Worm (Caenorhabditis elegans) whole organism, young adult: ENCODE data around the gene nmt-1.
"Not testable (repeated sequence)": the region's sequence is repeated elsewhere in the genome, so short reads cannot be mapped to it uniquely, and the experiment has no call there.

Source experiments
- B0336.3 ChIP-seq: fragments of 200-800 bp; sonication (Bioruptor generic); IDR thresholded peaks from 2 replicates; pipeline ENCODE4 v1.3.6; 2022; ENCODE audit warnings: missing genetic modification characterization, missing compliant biosample characterization
- F52B5.7 ChIP-seq: sonication (generic microtip); optimal IDR thresholded peaks from 2 replicates; lab custom pipeline; 2016; ENCODE audit warnings: mild to moderate bottlenecking, missing genetic modification characterization, missing compliant biosample characterization
- K12H6.12 ChIP-seq: fragments of 200-800 bp; sonication (Bioruptor generic); optimal IDR thresholded peaks from 2 replicates; lab custom pipeline; 2018; ENCODE audit warnings: mild to moderate bottlenecking, missing genetic modification characterization, missing compliant biosample characterization
- Y53F4B.3 ChIP-seq: fragments of 200-800 bp; sonication (Bioruptor generic); IDR thresholded peaks from 2 replicates; pipeline ENCODE4 v1.3.6; 2022; ENCODE audit warnings: missing genetic modification reagents, missing genetic modification characterization, missing compliant biosample characterization
- aptf-3 ChIP-seq: fragments of 200-800 bp; sonication (Bioruptor generic); IDR thresholded peaks from 2 replicates; pipeline ENCODE4 v1.3.6; 2022; ENCODE audit warnings: missing genetic modification characterization, missing compliant biosample characterization
- atf-7 ChIP-seq: sonication (generic microtip); optimal IDR thresholded peaks from 2 replicates; lab custom pipeline; 2017; ENCODE audit warnings: mild to moderate bottlenecking, missing genetic modification characterization, missing compliant biosample characterization
- athp-1 ChIP-seq: sonication (generic microtip); optimal IDR thresholded peaks from 2 replicates; lab custom pipeline; 2017; ENCODE audit warnings: mild to moderate bottlenecking, missing genetic modification characterization, missing compliant biosample characterization
- attf-6 ChIP-seq: fragments of 200-800 bp; sonication (Bioruptor generic); IDR thresholded peaks from 2 replicates; pipeline ENCODE4 v1.3.6; 2022; ENCODE audit warnings: missing genetic modification reagents, missing genetic modification characterization, missing compliant biosample characterization
- cebp-1 ChIP-seq, 2 experiments: fragments of 200-800 bp in 1 of 2; sonication (Bioruptor generic) in 1 of 2; sonication (generic microtip) in 1 of 2; IDR thresholded peaks in 1 of 2; optimal IDR thresholded peaks in 1 of 2; 2 replicates each; pipeline versions ENCODE4 v1.3.6 to Lab custom; 2017 to 2022; ENCODE audit warnings: missing compliant biosample characterization in 2 of 2, missing genetic modification characterization in 2 of 2, mild to moderate bottlenecking in 1 of 2, missing genetic modification reagents in 1 of 2, moderate library complexity in 1 of 2
- cebp-2 ChIP-seq: fragments of 200-800 bp; sonication (Bioruptor generic); IDR thresholded peaks from 2 replicates; pipeline ENCODE4 v1.3.6; 2022; ENCODE audit warnings: missing genetic modification characterization, missing compliant biosample characterization
- ceh-100 ChIP-seq: fragments of 200-800 bp; sonication (Bioruptor generic); IDR thresholded peaks from 2 replicates; pipeline ENCODE4 v1.3.6; 2022; ENCODE audit warnings: missing genetic modification reagents, missing genetic modification characterization, missing compliant biosample characterization
- ceh-58 ChIP-seq: fragments of 200-800 bp; sonication (Bioruptor generic); IDR thresholded peaks from 2 replicates; pipeline ENCODE4 v1.3.6; 2022; ENCODE audit warnings: missing genetic modification characterization, missing compliant biosample characterization
- ceh-79 ChIP-seq: sonication (generic microtip); optimal IDR thresholded peaks from 2 replicates; lab custom pipeline; 2017; ENCODE audit warnings: mild to moderate bottlenecking, missing genetic modification characterization, missing compliant biosample characterization
- chd-7 ChIP-seq: sonication (generic microtip); optimal IDR thresholded peaks from 2 replicates; lab custom pipeline; 2016; ENCODE audit warnings: mild to moderate bottlenecking, missing genetic modification characterization, moderate library complexity, missing compliant biosample characterization
- dox-1 ChIP-seq: fragments of 200-800 bp; sonication (Bioruptor generic); IDR thresholded peaks from 2 replicates; pipeline ENCODE4 v1.3.6; 2022; ENCODE audit warnings: missing genetic modification reagents, missing genetic modification characterization, missing compliant biosample characterization
- dpl-1 ChIP-seq: fragments of 150-350 bp; optimal IDR thresholded peaks from 2 replicates; lab custom pipeline; 2014; ENCODE audit warnings: missing biosample characterization, missing genetic modification reagents, missing genetic modification characterization
- him-1 ChIP-seq: sonication (generic microtip); optimal IDR thresholded peaks from 2 replicates; lab custom pipeline; 2016; ENCODE audit warnings: missing genotype, missing genetic modification reagents, missing genetic modification characterization, missing compliant biosample characterization
- hrde-1 ChIP-seq: sonication (generic microtip); optimal IDR thresholded peaks from 2 replicates; lab custom pipeline; 2016; ENCODE audit warnings: missing genetic modification characterization, mild to moderate bottlenecking, missing compliant biosample characterization, moderate library complexity, missing genotype, missing genetic modification reagents, borderline replicate concordance
- lin-35 ChIP-seq, 3 experiments: fragments of 150-350 bp in 2 of 3; sonication (generic microtip) in 1 of 3; optimal IDR thresholded peaks; 2 replicates each; lab custom pipeline; 2014 to 2018; ENCODE audit warnings: missing biosample characterization in 3 of 3, missing genetic modification characterization in 3 of 3, missing genetic modification reagents in 3 of 3
- lin-40 ChIP-seq: sonication (generic microtip); optimal IDR thresholded peaks from 2 replicates; lab custom pipeline; 2016; ENCODE audit warnings: missing genetic modification characterization, mild to moderate bottlenecking, missing compliant biosample characterization, missing genotype, missing genetic modification reagents
- lin-54 ChIP-seq: fragments of 200-800 bp; sonication (Bioruptor generic); optimal IDR thresholded peaks from 2 replicates; lab custom pipeline; 2018; ENCODE audit warnings: mild to moderate bottlenecking, missing genetic modification characterization, missing compliant biosample characterization
- lir-1 ChIP-seq: fragments of 200-800 bp; sonication (Bioruptor generic); conservative IDR thresholded peaks from 2 replicates; pipeline ENCODE4 v1.3.6; 2022; ENCODE audit warnings: missing genetic modification reagents, missing genetic modification characterization, missing compliant biosample characterization
- madf-6 ChIP-seq: fragments of 200-800 bp; sonication (Bioruptor generic); IDR thresholded peaks from 2 replicates; pipeline ENCODE4 v1.3.6; 2022; ENCODE audit warnings: missing genetic modification reagents, missing genetic modification characterization, missing compliant biosample characterization
- mcd-1 ChIP-seq: fragments of 200-800 bp; sonication (Bioruptor generic); IDR thresholded peaks from 2 replicates; pipeline ENCODE4 v1.3.6; 2022; ENCODE audit warnings: missing genetic modification reagents, missing genetic modification characterization, missing compliant biosample characterization
- nfya-2 ChIP-seq: fragments of 200-800 bp; sonication (Bioruptor generic); IDR thresholded peaks from 2 replicates; pipeline ENCODE4 v1.3.6; 2022; ENCODE audit warnings: missing genetic modification reagents, missing genetic modification characterization, missing compliant biosample characterization
- nhr-80 ChIP-seq: sonication (generic microtip); optimal IDR thresholded peaks from 2 replicates; lab custom pipeline; 2016; ENCODE audit warnings: missing genetic modification characterization, missing compliant biosample characterization
- pbrm-1 ChIP-seq: fragments of 200-800 bp; sonication (Bioruptor generic); IDR thresholded peaks from 2 replicates; pipeline ENCODE4 v1.3.6; 2022; ENCODE audit warnings: missing genetic modification reagents, missing genetic modification characterization, missing compliant biosample characterization
- rec-8 ChIP-seq, 2 experiments: sonication (generic microtip); optimal IDR thresholded peaks; 2 replicates each; lab custom pipeline; 2016; ENCODE audit warnings: mild to moderate bottlenecking in 2 of 2, missing genetic modification characterization in 2 of 2, missing genetic modification reagents in 2 of 2, missing genotype in 2 of 2, missing biosample characterization in 1 of 2, missing compliant biosample characterization in 1 of 2, moderate library complexity in 1 of 2
- repo-1 ChIP-seq: sonication (generic microtip); optimal IDR thresholded peaks from 2 replicates; lab custom pipeline; 2017; ENCODE audit warnings: mild to moderate bottlenecking, missing genetic modification characterization, missing compliant biosample characterization
- snpc-4 ChIP-seq, 5 experiments: fragments of 150-350 bp in 1 of 5; sonication (generic microtip) in 4 of 5; optimal IDR thresholded peaks; 2 replicates each; lab custom pipeline; 2014 to 2018; ENCODE audit warnings: missing genetic modification characterization in 5 of 5, missing biosample characterization in 3 of 5, antibody characterized with exemption in 2 of 5, mild to moderate bottlenecking in 2 of 5, missing compliant biosample characterization in 2 of 5, missing genotype in 2 of 5, moderate library complexity in 2 of 5, missing genetic modification reagents in 1 of 5
- somi-1 ChIP-seq: fragments of 200-800 bp; sonication (Bioruptor generic); optimal IDR thresholded peaks from 2 replicates; lab custom pipeline; 2018; ENCODE audit warnings: mild to moderate bottlenecking, missing genetic modification characterization, missing compliant biosample characterization
- tbp1 ChIP-seq: fragments of 200-800 bp; sonication (Bioruptor generic); optimal IDR thresholded peaks from 2 replicates; lab custom pipeline; 2018; ENCODE audit warnings: mild to moderate bottlenecking, missing genetic modification characterization, missing compliant biosample characterization
- tlf-1 ChIP-seq: fragments of 200-800 bp; sonication (Bioruptor generic); optimal IDR thresholded peaks from 2 replicates; lab custom pipeline; 2018; ENCODE audit warnings: mild to moderate bottlenecking, missing genetic modification characterization, missing compliant biosample characterization
- ztf-22 ChIP-seq: fragments of 200-800 bp; sonication (Bioruptor generic); optimal IDR thresholded peaks from 2 replicates; lab custom pipeline; 2018; ENCODE audit warnings: mild to moderate bottlenecking, missing genetic modification characterization, moderate library complexity, missing compliant biosample characterization
- ztf-25 ChIP-seq: fragments of 200-800 bp; sonication (Bioruptor generic); IDR thresholded peaks from 2 replicates; pipeline ENCODE4 v1.3.6; 2022; ENCODE audit warnings: missing genetic modification reagents, missing genetic modification characterization, missing compliant biosample characterization
- ztf-26 ChIP-seq: sonication (generic microtip); optimal IDR thresholded peaks from 2 replicates; lab custom pipeline; 2017; ENCODE audit warnings: missing genetic modification characterization, missing compliant biosample characterization

nmt-1 gene

ce11 chrIII:6133389-6133789, 17.3 kb upstream of the nmt-1 start (continued):
- TF ChIP-seq lir-1 (GFP tag; lab: Robert Waterston, UW): peak; percentile 83
- peak; percentile 80 for TF ChIP-seq repo-1 (tag; lab: Kevin White, UChicago)
- peak; percentile 54 for TF ChIP-seq lin-40 (tag; lab: Kevin White, UChicago)
- peak; percentile 77 for TF ChIP-seq B0336.3 (GFP tag; lab: Robert Waterston, UW)
- peak; percentile 90 for TF ChIP-seq chd-7 (tag; lab: Kevin White, UChicago)
- TF ChIP-seq atf-7 (tag; lab: Kevin White, UChicago): peak; percentile 71
- TF ChIP-seq tlf-1 (GFP tag; lab: Kevin White, UChicago): peak; percentile 59
- peak; percentile 67 for TF ChIP-seq lin-54 (GFP tag; lab: Kevin White, UChicago)
- peak; percentile 21; the same call in 1 of the 2 replicates for TF ChIP-seq pbrm-1 (GFP tag; lab: Robert Waterston, UW)
- peak; percentile 95 for TF ChIP-seq K12H6.12 (tag; lab: Kevin White, UChicago)
- TF ChIP-seq snpc-4 (GFP tag; optimal IDR thresholded peaks at IDR 0.05; lab: Kevin White, UChicago); cebp-1 (GFP tag; IDR thresholded peaks at IDR 0.05; lab: Robert Waterston, UW): not testable (repeated sequence)
- peak in 2 of 4 experiments; percentile 39 to 52 for TF ChIP-seq snpc-4 (tag; optimal IDR thresholded peaks at IDR 0.05; lab: Kevin White, UChicago)
- peak; percentile 74 for TF ChIP-seq somi-1
- TF ChIP-seq mcd-1: peak; percentile 46
- TF ChIP-seq ztf-22 (GFP tag; lab: Kevin White, UChicago): peak; percentile 71
- TF ChIP-seq ztf-26 (tag; lab: Kevin White, UChicago): peak; percentile 67
- peak; percentile 86 for TF ChIP-seq cebp-1 (tag; optimal IDR thresholded peaks at IDR 0.05; lab: Kevin White, UChicago)

DNA sequence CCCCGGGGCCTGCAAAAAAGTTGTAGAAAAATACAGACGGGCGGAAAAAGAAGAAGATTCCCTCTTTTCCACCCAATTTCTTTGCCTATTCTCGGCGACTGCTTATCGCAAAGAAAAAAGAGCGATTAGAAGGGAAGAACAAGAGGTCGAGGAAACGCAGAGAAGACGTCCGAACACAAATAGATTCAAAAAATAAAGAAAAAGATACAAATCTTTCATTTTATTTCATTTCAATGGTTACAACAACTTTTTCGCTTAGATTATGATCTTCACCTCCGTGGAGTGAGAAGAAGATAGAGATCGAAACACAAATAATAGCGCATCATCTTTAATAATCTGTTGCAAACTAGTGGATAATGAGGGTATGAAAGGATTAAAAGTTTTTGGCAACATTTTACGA, 15.9 kb upstream of the nmt-1 start:
- TF ChIP-seq ceh-58 (GFP tag; lab: Robert Waterston, UW): no peak
- TF ChIP-seq nhr-80 (tag; lab: Kevin White, UChicago): peak; percentile 15
- TF ChIP-seq B0336.3 (GFP tag; lab: Robert Waterston, UW): peak; percentile 49; the same call in 1 of the 2 replicates
- TF ChIP-seq, all 124 proteins: peak for 2

DNA sequence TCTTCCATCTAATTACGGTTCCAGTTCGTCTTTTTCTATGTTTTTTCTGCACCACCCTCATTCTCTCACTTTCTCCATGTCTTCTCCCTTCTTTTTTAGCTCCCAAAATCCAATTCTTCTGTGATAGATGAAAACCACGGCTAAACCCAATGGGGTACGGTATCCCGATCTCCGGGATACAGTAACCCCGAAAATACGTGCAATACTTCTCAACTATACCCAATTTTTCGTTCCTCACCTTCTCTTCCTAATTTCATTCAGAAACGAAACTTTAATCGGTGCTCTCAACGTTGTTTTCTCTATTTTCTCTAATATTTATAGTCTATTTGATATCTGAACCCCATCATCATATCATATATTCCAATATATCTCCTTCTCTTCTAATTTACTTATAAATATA, 7.5 kb upstream of the nmt-1 start:
- TF ChIP-seq him-1 (tag; lab: Kevin White, UChicago) (peak; percentile 42), dpl-1 (GFP tag; lab: Kevin White, UChicago) (no peak), cebp-2 (GFP tag; lab: Robert Waterston, UW) (0 out of 2 replicates have a peak, but pooled peaks have one; percentile 28), tbp1 (GFP tag; lab: Kevin White, UChicago) (peak; percentile 14), nfya-2 (no peak), madf-6 (GFP tag; lab: Robert Waterston, UW) (peak; percentile 33; the same call in 1 of the 2 replicates), hrde-1 (peak; percentile 18), cebp-1 (GFP tag; IDR thresholded peaks at IDR 0.05; lab: Robert Waterston, UW) (no peak), cebp-1 (tag; optimal IDR thresholded peaks at IDR 0.05; lab: Kevin White, UChicago) (peak; percentile 24), ceh-79 (tag; lab: Kevin White, UChicago) (no peak), rec-8 (tag; optimal IDR thresholded peaks at IDR 0.05; lab: Kevin White, UChicago) (no peak), lir-1 (GFP tag; lab: Robert Waterston, UW) (no peak), athp-1 (tag; lab: Kevin White, UChicago) (peak; percentile 50), K12H6.12 (tag; lab: Kevin White, UChicago) (peak; percentile 6), pbrm-1 (GFP tag; lab: Robert Waterston, UW) (0 out of 2 replicates have a peak, but pooled peaks have one; percentile 11), ceh-100 (GFP tag; lab: Robert Waterston, UW) (0 out of 2 replicates have a peak, but pooled peaks have one; percentile 11), Y53F4B.3 (no peak), aptf-3 (GFP tag; lab: Robert Waterston, UW) (peak; percentile 64; the same call in 1 of the 2 replicates), lin-35 (GFP tag; optimal IDR thresholded peaks at IDR 0.05; lab: Kevin White, UChicago) (peak in 1 of 3 experiments; percentile 62), attf-6 (GFP tag; lab: Robert Waterston, UW) (0 out of 2 replicates have a peak, but pooled peaks have one; percentile 18), F52B5.7 (tag; lab: Kevin White, UChicago) (peak; percentile 40), ztf-25 (GFP tag; lab: Robert Waterston, UW) (0 out of 2 replicates have a peak, but pooled peaks have one; percentile 9), dox-1 (GFP tag; lab: Robert Waterston, UW) (0 out of 2 replicates have a peak, but pooled peaks have one; percentile 4)
